Fruit fly (Drosophila melanogaster): ENCODE measurements around the gene CG17593.
A peak's percentile ranks its signal among the peaks of the same experiment; 100 is the strongest.

The CG17593 gene

dm6 chr2L:3549742-3550141 is 35.1 kb downstream of the CG17593 start:
- TF ChIP-seq Hr78 (GFP tag; optimal IDR thresholded peaks at IDR 0.05) (no peak), psq (GFP tag; optimal IDR thresholded peaks at IDR 0.05) (no peak), Myc (optimal IDR thresholded peaks at IDR 0.05) (no peak)

dm6 chr2L:3550583-3550982 is 35.9 kb downstream of the CG17593 start:
- TF ChIP-seq br (GFP tag; optimal IDR thresholded peaks at IDR 0.05) (peak; percentile 37), foxo (GFP tag; optimal IDR thresholded peaks at IDR 0.05) (peak in 1 of 2 experiments; percentile 39), OdsH (GFP tag; optimal IDR thresholded peaks at IDR 0.05) (peak; percentile 15), woc (GFP tag; optimal IDR thresholded peaks at IDR 0.05) (peak; percentile 34), Vsx2 (GFP tag; optimal IDR thresholded peaks at IDR 0.05; ENCODE audit: partially characterized antibody) (no peak), tai (GFP tag; optimal IDR thresholded peaks at IDR 0.05) (no peak), h (GFP tag; optimal IDR thresholded peaks at IDR 0.05) (peak; percentile 68), Hnf4 (GFP tag; optimal IDR thresholded peaks at IDR 0.05) (peak; percentile 26), ey (GFP tag; optimal IDR thresholded peaks at IDR 0.05) (peak; percentile 33), brk (GFP tag; optimal IDR thresholded peaks at IDR 0.05) (no peak), CG9705 (GFP tag; optimal IDR thresholded peaks at IDR 0.05) (no peak), rgr (GFP tag; optimal IDR thresholded peaks at IDR 0.05) (peak; percentile 49), Rel (GFP tag; optimal IDR thresholded peaks at IDR 0.05) (no peak), Rel (tag; optimal IDR thresholded peaks at IDR 0.05) (no peak), fru (GFP tag; optimal IDR thresholded peaks at IDR 0.05) (peak; percentile 20), Myc (optimal IDR thresholded peaks at IDR 0.05) (no peak)

dm6 chr2L:3552773-3553172 is 38.1 kb downstream of the CG17593 start:
- TF ChIP-seq pan (optimal IDR thresholded peaks at IDR 0.05) = no peak
- TF ChIP-seq woc (GFP tag; optimal IDR thresholded peaks at IDR 0.05) = peak; percentile 18
- no peak for TF ChIP-seq Vsx2 (GFP tag; optimal IDR thresholded peaks at IDR 0.05; ENCODE audit: partially characterized antibody)
- peak; percentile 51 for TF ChIP-seq Jra (GFP tag; optimal IDR thresholded peaks at IDR 0.05)
- peak in 1 of 2 experiments; percentile 51 for TF ChIP-seq foxo (GFP tag; optimal IDR thresholded peaks at IDR 0.05)
- TF ChIP-seq dsf (GFP tag; optimal IDR thresholded peaks at IDR 0.05; ENCODE audit: borderline replicate concordance) = no peak
- TF ChIP-seq HLH106 (tag; optimal IDR thresholded peaks at IDR 0.05) = peak; percentile 71
- TF ChIP-seq brk (GFP tag; optimal IDR thresholded peaks at IDR 0.05) = no peak
- no peak for TF ChIP-seq jim (GFP tag; optimal IDR thresholded peaks at IDR 0.05)
- TF ChIP-seq fru (GFP tag; optimal IDR thresholded peaks at IDR 0.05) = peak; percentile 64
- TF ChIP-seq sv (GFP tag; optimal IDR thresholded peaks at IDR 0.05) = no peak
- TF ChIP-seq Hr83 (GFP tag; optimal IDR thresholded peaks at IDR 0.05; ENCODE audit: poor library complexity, severe bottlenecking) = no peak
- peak; percentile 50 for TF ChIP-seq rgr (GFP tag; optimal IDR thresholded peaks at IDR 0.05)
- TF ChIP-seq br (GFP tag; optimal IDR thresholded peaks at IDR 0.05) = peak; percentile 71
- TF ChIP-seq dmrt93B (GFP tag; optimal IDR thresholded peaks at IDR 0.05) = peak; percentile 26
- peak; percentile 26 for TF ChIP-seq psq (GFP tag; optimal IDR thresholded peaks at IDR 0.05)
- TF ChIP-seq usp (GFP tag; optimal IDR thresholded peaks at IDR 0.05) = no peak
- TF ChIP-seq tai (GFP tag; optimal IDR thresholded peaks at IDR 0.05) = no peak
- TF ChIP-seq ey (GFP tag; optimal IDR thresholded peaks at IDR 0.05) = peak; percentile 54
- TF ChIP-seq Rel (GFP tag; optimal IDR thresholded peaks at IDR 0.05) = no peak
- no peak for TF ChIP-seq Rel (tag; optimal IDR thresholded peaks at IDR 0.05)
- peak; percentile 63 for TF ChIP-seq OdsH (GFP tag; optimal IDR thresholded peaks at IDR 0.05)
- no peak for TF ChIP-seq Abd-B (GFP tag; optimal IDR thresholded peaks at IDR 0.05)
- peak; percentile 64 for TF ChIP-seq h (GFP tag; optimal IDR thresholded peaks at IDR 0.05)
- peak; percentile 69 for TF ChIP-seq Hnf4 (GFP tag; optimal IDR thresholded peaks at IDR 0.05)
- TF ChIP-seq Sp1 (GFP tag; optimal IDR thresholded peaks at IDR 0.05) = peak; percentile 74
- no peak for TF ChIP-seq GATAd (GFP tag; optimal IDR thresholded peaks at IDR 0.05)

dm6 chr2L:3553902-3554301 is 39.2 kb downstream of the CG17593 start:
- no peak for TF ChIP-seq sage (GFP tag; optimal IDR thresholded peaks at IDR 0.05)
- TF ChIP-seq dsf (GFP tag; optimal IDR thresholded peaks at IDR 0.05; ENCODE audit: borderline replicate concordance) = no peak
- TF ChIP-seq HLH106 (tag; optimal IDR thresholded peaks at IDR 0.05) = peak; percentile 76
- peak; percentile 30 for TF ChIP-seq woc (GFP tag; optimal IDR thresholded peaks at IDR 0.05)
- TF ChIP-seq usp (GFP tag; optimal IDR thresholded peaks at IDR 0.05) = no peak
- peak; percentile 60 for TF ChIP-seq OdsH (GFP tag; optimal IDR thresholded peaks at IDR 0.05)
- TF ChIP-seq GATAd (GFP tag; optimal IDR thresholded peaks at IDR 0.05) = no peak
- peak; percentile 61 for TF ChIP-seq rgr (GFP tag; optimal IDR thresholded peaks at IDR 0.05)
- peak; percentile 32 for TF ChIP-seq CG32264 (GFP tag; optimal IDR thresholded peaks at IDR 0.05)
- TF ChIP-seq psq (GFP tag; optimal IDR thresholded peaks at IDR 0.05) = peak; percentile 33
- TF ChIP-seq Hnf4 (GFP tag; optimal IDR thresholded peaks at IDR 0.05) = peak; percentile 59
- TF ChIP-seq foxo (GFP tag; optimal IDR thresholded peaks at IDR 0.05) = peak in 1 of 2 experiments; percentile 64
- TF ChIP-seq Rel (GFP tag; optimal IDR thresholded peaks at IDR 0.05) = no peak
- TF ChIP-seq Rel (tag; optimal IDR thresholded peaks at IDR 0.05) = peak; percentile 31
- no peak for TF ChIP-seq Vsx2 (GFP tag; optimal IDR thresholded peaks at IDR 0.05; ENCODE audit: partially characterized antibody)
- peak; percentile 68 for TF ChIP-seq br (GFP tag; optimal IDR thresholded peaks at IDR 0.05)
- TF ChIP-seq Myc (optimal IDR thresholded peaks at IDR 0.05) = no peak
- no peak for TF ChIP-seq Dfd (GFP tag; optimal IDR thresholded peaks at IDR 0.05)
- peak; percentile 66 for TF ChIP-seq ey (GFP tag; optimal IDR thresholded peaks at IDR 0.05)
- TF ChIP-seq Abd-B (GFP tag; optimal IDR thresholded peaks at IDR 0.05) = no peak
- no peak for TF ChIP-seq dl (GFP tag; optimal IDR thresholded peaks at IDR 0.05; ENCODE audit: insufficient read depth in 1 of 2, partially characterized antibody in 2 of 2)
- no peak for TF ChIP-seq tai (GFP tag; optimal IDR thresholded peaks at IDR 0.05)
- TF ChIP-seq N (GFP tag; optimal IDR thresholded peaks at IDR 0.05) = no peak
- no peak for TF ChIP-seq Hr78 (GFP tag; optimal IDR thresholded peaks at IDR 0.05)
- no peak for TF ChIP-seq Jra (GFP tag; optimal IDR thresholded peaks at IDR 0.05)
- peak; percentile 58 for TF ChIP-seq Sp1 (GFP tag; optimal IDR thresholded peaks at IDR 0.05)
- TF ChIP-seq h (GFP tag; optimal IDR thresholded peaks at IDR 0.05) = peak; percentile 72
- no peak for TF ChIP-seq jim (GFP tag; optimal IDR thresholded peaks at IDR 0.05)
- TF ChIP-seq Hr83 (GFP tag; optimal IDR thresholded peaks at IDR 0.05; ENCODE audit: poor library complexity, severe bottlenecking) = no peak
- TF ChIP-seq sv (GFP tag; optimal IDR thresholded peaks at IDR 0.05) = no peak
- TF ChIP-seq CG9705 (GFP tag; optimal IDR thresholded peaks at IDR 0.05) = peak; percentile 26
- TF ChIP-seq dmrt93B (GFP tag; optimal IDR thresholded peaks at IDR 0.05) = peak; percentile 62
- peak; percentile 64 for TF ChIP-seq fru (GFP tag; optimal IDR thresholded peaks at IDR 0.05)
- TF ChIP-seq pan (optimal IDR thresholded peaks at IDR 0.05) = no peak
- no peak for TF ChIP-seq Dif (GFP tag; optimal IDR thresholded peaks at IDR 0.05; ENCODE audit: partially characterized antibody)
- TF ChIP-seq CrebA (GFP tag; optimal IDR thresholded peaks at IDR 0.05; ENCODE audit: borderline replicate concordance) = no peak
